Fruit fly (Drosophila melanogaster) whole organism, embryonic: ENCODE measurements around the gene CG42854.

Experiments used
- Ada2b ChIP-seq: fragments of 200-800 bp; sonication (Bioruptor generic); IDR thresholded peaks from 2 replicates; pipeline ENCODE4 v1.3.6; 2022; ENCODE audit warnings: missing biosample characterization, missing genetic modification characterization
- Adf1 ChIP-seq: fragments of 200-800 bp; sonication (Bioruptor generic); IDR thresholded peaks from 2 replicates; pipeline ENCODE4 v1.3.6; 2022; ENCODE audit warnings: missing biosample characterization, missing genetic modification characterization
- B-H1 ChIP-seq: fragments of 200-800 bp; sonication (Bioruptor generic); IDR thresholded peaks from 3 replicates; pipeline ENCODE4 v1.3.6; 2022; ENCODE audit warnings: missing biosample characterization, missing genetic modification characterization
- B-H2 ChIP-seq: fragments of 200-800 bp; sonication (Bioruptor generic); optimal IDR thresholded peaks from 2 replicates; lab custom pipeline; 2018; ENCODE audit warnings: missing biosample characterization, mild to moderate bottlenecking, missing genetic modification characterization
- CG10321 ChIP-seq: fragments of 200-800 bp; sonication (Bioruptor generic); IDR thresholded peaks from 2 replicates; pipeline ENCODE4 v1.3.6; 2022; ENCODE audit warnings: missing biosample characterization, missing genetic modification characterization
- CG11695 ChIP-seq: fragments of 200-800 bp; sonication (Bioruptor generic); IDR thresholded peaks from 3 replicates; pipeline ENCODE4 v1.3.6; 2022; ENCODE audit warnings: missing biosample characterization, missing genetic modification characterization
- CG12391 ChIP-seq: fragments of 200-800 bp; sonication (Bioruptor generic); optimal IDR thresholded peaks from 3 replicates; lab custom pipeline; 2018; ENCODE audit warnings: missing biosample characterization, mild to moderate bottlenecking, missing genetic modification characterization, moderate library complexity
- CG12659 ChIP-seq: fragments of 200-800 bp; sonication (Bioruptor generic); optimal IDR thresholded peaks from 3 replicates; lab custom pipeline; 2017; ENCODE audit warnings: mild to moderate bottlenecking, missing biosample characterization, missing genetic modification reagents, missing genetic modification characterization
- CG15269 ChIP-seq: fragments of 200-800 bp; sonication (Bioruptor generic); optimal IDR thresholded peaks from 2 replicates; lab custom pipeline; 2018; ENCODE audit warnings: missing biosample characterization, mild to moderate bottlenecking, missing genetic modification characterization, moderate library complexity
- CG15601 ChIP-seq: fragments of 200-800 bp; sonication (Bioruptor generic); optimal IDR thresholded peaks from 3 replicates; lab custom pipeline; 2019; ENCODE audit warnings: missing biosample characterization, mild to moderate bottlenecking, missing genetic modification characterization, moderate library complexity
- CG16779 ChIP-seq: fragments of 200-800 bp; sonication (Bioruptor generic); IDR thresholded peaks from 2 replicates; pipeline ENCODE4 v1.3.6; 2022; ENCODE audit warnings: missing biosample characterization, missing genetic modification characterization
- CG17186 ChIP-seq: fragments of 200-800 bp; sonication (Bioruptor generic); optimal IDR thresholded peaks from 3 replicates; lab custom pipeline; 2017; ENCODE audit warnings: missing biosample characterization, missing genetic modification reagents, missing genetic modification characterization
- CG2120 ChIP-seq: fragments of 200-800 bp; sonication (Bioruptor generic); optimal IDR thresholded peaks from 3 replicates; lab custom pipeline; 2016; ENCODE audit warnings: missing biosample characterization, missing genetic modification characterization
- CG2199 ChIP-seq: fragments of 200-800 bp; sonication (Bioruptor generic); IDR thresholded peaks from 3 replicates; pipeline ENCODE4 v1.3.6; 2022; ENCODE audit warnings: missing biosample characterization, missing genetic modification characterization
- CG2712 ChIP-seq: fragments of 200-800 bp; optimal IDR thresholded peaks from 3 replicates; lab custom pipeline; 2019; ENCODE audit warnings: missing biosample characterization, mild to moderate bottlenecking, missing genetic modification characterization, moderate library complexity
- CG2875 ChIP-seq: fragments of 200-800 bp; sonication (Bioruptor generic); optimal IDR thresholded peaks from 2 replicates; lab custom pipeline; 2017; ENCODE audit warnings: missing biosample characterization, mild to moderate bottlenecking, missing genetic modification characterization, missing genetic modification reagents
- CG30431 ChIP-seq: fragments of 200-800 bp; sonication (Bioruptor generic); optimal IDR thresholded peaks from 2 replicates; lab custom pipeline; 2017; ENCODE audit warnings: missing biosample characterization, missing genetic modification characterization
- CG31388 ChIP-seq: fragments of 200-800 bp; sonication (Bioruptor generic); optimal IDR thresholded peaks from 2 replicates; lab custom pipeline; 2016; ENCODE audit warnings: missing biosample characterization, missing genetic modification characterization
- CG4404 ChIP-seq: fragments of 200-800 bp; sonication (Bioruptor generic); IDR thresholded peaks from 2 replicates; pipeline ENCODE4 v1.3.6; 2022; ENCODE audit warnings: missing biosample characterization, missing genetic modification characterization
- CG6654 ChIP-seq: fragments of 200-800 bp; sonication (Bioruptor generic); optimal IDR thresholded peaks from 2 replicates; lab custom pipeline; 2017; ENCODE audit warnings: missing biosample characterization, mild to moderate bottlenecking, missing genetic modification characterization
- CG6689 ChIP-seq: fragments of 200-800 bp; sonication (Bioruptor generic); IDR thresholded peaks from 2 replicates; pipeline ENCODE4 v1.3.6; 2022; ENCODE audit warnings: missing biosample characterization, missing genetic modification characterization
- CG6791 ChIP-seq: fragments of 200-800 bp; sonication (Bioruptor generic); IDR thresholded peaks from 3 replicates; pipeline ENCODE4 v1.3.6; 2022; ENCODE audit warnings: missing biosample characterization, missing genetic modification characterization; ENCODE audit not compliant: partially characterized antibody
- CG7556 ChIP-seq: fragments of 200-800 bp; sonication (Bioruptor generic); optimal IDR thresholded peaks from 2 replicates; lab custom pipeline; 2017; ENCODE audit warnings: missing biosample characterization, mild to moderate bottlenecking, missing genetic modification characterization
- CG7786 ChIP-seq: fragments of 200-800 bp; sonication (Bioruptor generic); optimal IDR thresholded peaks from 2 replicates; lab custom pipeline; 2016; ENCODE audit warnings: missing biosample characterization, missing genetic modification characterization
- CG7839 ChIP-seq: fragments of 200-800 bp; sonication (Bioruptor generic); optimal IDR thresholded peaks from 3 replicates; lab custom pipeline; 2018; ENCODE audit warnings: missing biosample characterization, mild to moderate bottlenecking, missing genetic modification characterization, moderate library complexity
- CTCF ChIP-seq: fragments of 200-800 bp; sonication (Bioruptor generic); optimal IDR thresholded peaks from 2 replicates; lab custom pipeline; 2017; ENCODE audit warnings: missing biosample characterization, mild to moderate bottlenecking, missing genetic modification characterization, moderate library complexity
- Dip2 ChIP-seq: fragments of 200-800 bp; sonication (Bioruptor generic); IDR thresholded peaks from 2 replicates; pipeline ENCODE4 v1.3.6; 2022; ENCODE audit warnings: missing biosample characterization, missing genetic modification characterization
- Drgx ChIP-seq: fragments of 200-800 bp; sonication (Bioruptor generic); IDR thresholded peaks from 2 replicates; pipeline ENCODE4 v1.3.6; 2022; ENCODE audit warnings: missing biosample characterization, missing genetic modification characterization
- Hey ChIP-seq: fragments of 200-800 bp; sonication (Bioruptor generic); optimal IDR thresholded peaks from 3 replicates; lab custom pipeline; 2018; ENCODE audit warnings: missing biosample characterization, mild to moderate bottlenecking, missing genetic modification characterization
- Hr3 ChIP-seq: fragments of 200-800 bp; sonication (Bioruptor generic); optimal IDR thresholded peaks from 3 replicates; lab custom pipeline; 2016; ENCODE audit warnings: missing biosample characterization, missing genetic modification characterization
- Hr51 ChIP-seq, 2 experiments: fragments of 200-800 bp; sonication (Bioruptor generic); optimal IDR thresholded peaks; 2 replicates in 1 of 2; 3 replicates in 1 of 2; lab custom pipeline; 2016 to 2018; ENCODE audit warnings: missing biosample characterization in 2 of 2, missing genetic modification characterization in 2 of 2, mild to moderate bottlenecking in 1 of 2, moderate library complexity in 1 of 2
- Lhr ChIP-seq: fragments of 200-800 bp; sonication (Bioruptor generic); optimal IDR thresholded peaks from 3 replicates; lab custom pipeline; 2017; ENCODE audit warnings: mild to moderate bottlenecking, missing biosample characterization, missing genetic modification reagents, missing genetic modification characterization
- MBD-R2 ChIP-seq: fragments of 200-800 bp; sonication (Bioruptor generic); IDR thresholded peaks from 2 replicates; pipeline ENCODE4 v1.3.6; 2022; ENCODE audit warnings: missing biosample characterization, missing genetic modification characterization
- NC2α ChIP-seq: fragments of 200-800 bp; sonication (Bioruptor generic); optimal IDR thresholded peaks from 2 replicates; lab custom pipeline; 2016; ENCODE audit warnings: missing biosample characterization, missing genetic modification characterization
- Scr ChIP-seq: fragments of 200-800 bp; sonication (Bioruptor generic); IDR thresholded peaks from 2 replicates; pipeline ENCODE4 v1.3.6; 2022; ENCODE audit warnings: missing biosample characterization, missing genetic modification characterization; ENCODE audit not compliant: partially characterized antibody
- Trl ChIP-seq, 3 experiments: fragments of >200 bp in 2 of 3; fragments of 200-800 bp in 1 of 3; sonication (Bioruptor generic) in 1 of 3; optimal IDR thresholded peaks; 2 replicates in 1 of 3; 3 replicates in 2 of 3; lab custom pipeline; 2016 to 2017; ENCODE audit warnings: missing biosample characterization in 1 of 3, missing genetic modification characterization in 1 of 3
- amos ChIP-seq: fragments of 200-800 bp; sonication (Bioruptor generic); IDR thresholded peaks from 2 replicates; pipeline ENCODE4 v1.3.6; 2022; ENCODE audit warnings: missing biosample characterization, missing genetic modification characterization; ENCODE audit not compliant: partially characterized antibody
- esg ChIP-seq: fragments of 200-800 bp; sonication (Bioruptor generic); conservative IDR thresholded peaks from 2 replicates; pipeline ENCODE4 v1.3.6; 2022; ENCODE audit warnings: missing biosample characterization, missing genetic modification characterization
- gsb-n ChIP-seq: fragments of 200-800 bp; sonication (Bioruptor generic); optimal IDR thresholded peaks from 3 replicates; lab custom pipeline; 2018; ENCODE audit warnings: missing biosample characterization, mild to moderate bottlenecking, missing genetic modification characterization
- gt ChIP-seq: fragments of 200-800 bp; sonication (Bioruptor generic); IDR thresholded peaks from 2 replicates; pipeline ENCODE4 v1.3.6; 2022; ENCODE audit warnings: missing biosample characterization, missing genetic modification characterization
- inv ChIP-seq: fragments of 200-800 bp; sonication (Bioruptor generic); IDR thresholded peaks from 2 replicates; pipeline ENCODE4 v1.3.6; 2022; ENCODE audit warnings: missing biosample characterization, missing genetic modification characterization; ENCODE audit not compliant: partially characterized antibody
- mirr ChIP-seq: fragments of 200-800 bp; sonication (Bioruptor generic); optimal IDR thresholded peaks from 3 replicates; lab custom pipeline; 2018; ENCODE audit warnings: missing biosample characterization, mild to moderate bottlenecking, missing genetic modification characterization
- phol ChIP-seq: fragments of 200-800 bp; sonication (Bioruptor generic); optimal IDR thresholded peaks from 3 replicates; lab custom pipeline; 2018; ENCODE audit warnings: missing biosample characterization, mild to moderate bottlenecking, missing genetic modification characterization, moderate library complexity
- pzg ChIP-seq: fragments of 200-800 bp; sonication (Bioruptor generic); optimal IDR thresholded peaks from 3 replicates; lab custom pipeline; 2018; ENCODE audit warnings: missing biosample characterization, mild to moderate bottlenecking, missing genetic modification characterization, moderate library complexity
- sens-2 ChIP-seq: fragments of 200-800 bp; sonication (Bioruptor generic); IDR thresholded peaks from 2 replicates; pipeline ENCODE4 v1.3.6; 2022; ENCODE audit warnings: missing biosample characterization, missing genetic modification characterization
- seq ChIP-seq: fragments of 200-800 bp; sonication (Bioruptor generic); IDR thresholded peaks from 2 replicates; pipeline ENCODE4 v1.3.6; 2022; ENCODE audit warnings: missing biosample characterization, missing genetic modification characterization
- so ChIP-seq: fragments of 200-800 bp; sonication (Bioruptor generic); IDR thresholded peaks from 3 replicates; pipeline ENCODE4 v1.3.6; 2022; ENCODE audit warnings: missing biosample characterization, missing genetic modification characterization
- sqz ChIP-seq: fragments of 200-800 bp; sonication (Bioruptor generic); optimal IDR thresholded peaks from 3 replicates; lab custom pipeline; 2018; ENCODE audit warnings: missing biosample characterization, mild to moderate bottlenecking, missing genetic modification characterization
- tap ChIP-seq: fragments of 200-800 bp; optimal IDR thresholded peaks from 3 replicates; lab custom pipeline; 2019; ENCODE audit warnings: missing biosample characterization, mild to moderate bottlenecking, missing genetic modification characterization, moderate library complexity
- tio ChIP-seq: fragments of 200-800 bp; sonication (Bioruptor generic); optimal IDR thresholded peaks from 2 replicates; lab custom pipeline; 2017; ENCODE audit warnings: missing biosample characterization, missing genetic modification characterization, inconsistent platforms
- z ChIP-seq: fragments of 200-800 bp; sonication (Bioruptor generic); IDR thresholded peaks from 3 replicates; pipeline ENCODE4 v1.3.6; 2022; ENCODE audit warnings: missing biosample characterization, missing genetic modification characterization

The CG42854 gene

dm6 chrX:17249326-17249725 lies 2.5 kb upstream of the CG42854 start, which contains the start of gene CG8675 (continued):
- TF ChIP-seq CG6689 (GFP tag; lab: Robert Waterston, UW) (no peak), CG31388 (GFP tag; lab: Kevin White, UChicago) (no peak), CG7839 (tag; lab: Kevin White, UChicago) (no peak), esg (no peak), gsb-n (tag; lab: Kevin White, UChicago) (no peak), Adf1 (GFP tag; lab: Robert Waterston, UW) (no peak), CG2875 (GFP tag; lab: Kevin White, UChicago) (no peak), CG4404 (GFP tag; lab: Robert Waterston, UW) (no peak), sqz (GFP tag; lab: Kevin White, UChicago) (no peak), Ada2b (GFP tag; lab: Robert Waterston, UW) (no peak), Trl (optimal IDR thresholded peaks at IDR 0.05; lab: Kevin White, UChicago) (no peak), Trl (GFP tag; optimal IDR thresholded peaks at IDR 0.05; lab: Kevin White, UChicago) (no peak), inv (GFP tag; lab: Robert Waterston, UW) (no peak), tio (GFP tag; lab: Kevin White, UChicago) (no peak), amos (GFP tag; lab: Robert Waterston, UW) (peak; percentile 21; the same call in 1 of the 2 replicates), z (GFP tag; lab: Robert Waterston, UW) (no peak), CG17186 (peak; percentile 17), CG12659 (peak; percentile 2), NC2α (GFP tag; lab: Kevin White, UChicago) (no peak), seq (GFP tag; lab: Robert Waterston, UW) (no peak), CG15269 (tag; lab: Kevin White, UChicago) (no peak), sens-2 (GFP tag; lab: Robert Waterston, UW) (no peak), CG6791 (GFP tag; lab: Robert Waterston, UW) (0 out of 3 replicates have a peak, but pooled peaks have one; percentile 41), CG7556 (GFP tag; lab: Kevin White, UChicago) (no peak), CG15601 (tag; lab: Kevin White, UChicago) (no peak), CTCF (GFP tag; lab: Kevin White, UChicago) (peak; percentile 48), Scr (GFP tag; lab: Robert Waterston, UW) (0 out of 2 replicates have a peak, but pooled peaks have one; percentile 27), tap (tag; lab: Kevin White, UChicago) (no peak), so (GFP tag; lab: Robert Waterston, UW) (no peak), Dip2 (GFP tag; lab: Robert Waterston, UW) (no peak), Hr51 (GFP tag; optimal IDR thresholded peaks at IDR 0.05; lab: Kevin White, UChicago) (no peak), CG10321 (GFP tag; lab: Robert Waterston, UW) (no peak), mirr (GFP tag; lab: Kevin White, UChicago) (no peak), Hey (peak; percentile 18), Hr3 (GFP tag; lab: Kevin White, UChicago) (no peak), CG16779 (GFP tag; lab: Robert Waterston, UW) (no peak), CG30431 (GFP tag; lab: Kevin White, UChicago) (no peak), CG2712 (tag; lab: Kevin White, UChicago) (peak; percentile 16), gt (GFP tag; lab: Robert Waterston, UW) (no peak), Drgx (GFP tag; lab: Robert Waterston, UW) (no peak), CG11695 (GFP tag; lab: Robert Waterston, UW) (no peak), CG2199 (GFP tag; lab: Robert Waterston, UW) (no peak), CG2120 (GFP tag; lab: Kevin White, UChicago) (no peak), CG12391 (tag; lab: Kevin White, UChicago) (no peak), Lhr (GFP tag; lab: Kevin White, UChicago) (peak; percentile 67), CG6654 (GFP tag; lab: Kevin White, UChicago) (peak; percentile 99), B-H2 (GFP tag; lab: Kevin White, UChicago) (no peak), pzg (GFP tag; lab: Kevin White, UChicago) (peak; percentile 61), CG7786 (no peak), MBD-R2 (GFP tag; lab: Robert Waterston, UW) (peak; percentile 73), phol (tag; lab: Kevin White, UChicago) (peak; percentile 15), B-H1 (GFP tag; lab: Robert Waterston, UW) (no peak)
